Fruit fly (Drosophila melanogaster) whole organism, prepupa: ENCODE measurements around the gene eRF1.
A peak's percentile ranks its signal among the peaks of the same experiment; 100 is the strongest.

Experiments used
- CG10631 ChIP-seq: fragments of 200-800 bp; sonication (Bioruptor generic); optimal IDR thresholded peaks from 2 replicates; lab custom pipeline; 2016; ENCODE audit warnings: missing biosample characterization, missing genetic modification characterization
- CG11762 ChIP-seq: fragments of 200-800 bp; sonication (Bioruptor generic); optimal IDR thresholded peaks from 3 replicates; lab custom pipeline; 2016; ENCODE audit warnings: missing biosample characterization, missing genetic modification characterization; ENCODE audit not compliant: insufficient read depth
- CG11902 ChIP-seq: fragments of 200-800 bp; sonication (Bioruptor generic); optimal IDR thresholded peaks from 3 replicates; lab custom pipeline; 2016; ENCODE audit warnings: missing biosample characterization, missing genetic modification characterization
- CG15336 ChIP-seq: fragments of 200-800 bp; sonication (Bioruptor generic); IDR thresholded peaks from 2 replicates; pipeline ENCODE4 v1.3.6; 2022; ENCODE audit warnings: missing biosample characterization, missing genetic modification characterization
- CG1621 ChIP-seq: fragments of 200-800 bp; sonication (Bioruptor generic); optimal IDR thresholded peaks from 3 replicates; lab custom pipeline; 2018; ENCODE audit warnings: missing biosample characterization, mild to moderate bottlenecking, missing genetic modification characterization
- CG31627 ChIP-seq: fragments of 200-800 bp; sonication (Bioruptor generic); optimal IDR thresholded peaks from 3 replicates; lab custom pipeline; 2016; ENCODE audit warnings: missing biosample characterization, missing genetic modification characterization
- CG32006 ChIP-seq: fragments of 200-800 bp; sonication (Bioruptor generic); optimal IDR thresholded peaks from 3 replicates; lab custom pipeline; 2017; ENCODE audit warnings: missing biosample characterization, mild to moderate bottlenecking, missing genetic modification characterization
- CG34406 ChIP-seq: fragments of 200-800 bp; sonication (Bioruptor generic); optimal IDR thresholded peaks from 3 replicates; lab custom pipeline; 2016; ENCODE audit warnings: missing biosample characterization, missing genetic modification characterization
- CG3919 ChIP-seq: fragments of 200-800 bp; sonication (Bioruptor generic); optimal IDR thresholded peaks from 3 replicates; lab custom pipeline; 2016; ENCODE audit warnings: missing biosample characterization, missing genetic modification characterization
- CG4318 ChIP-seq: fragments of 200-800 bp; sonication (Bioruptor generic); optimal IDR thresholded peaks from 3 replicates; lab custom pipeline; 2017; ENCODE audit warnings: missing biosample characterization, mild to moderate bottlenecking, missing genetic modification characterization
- CG6163 ChIP-seq: fragments of 200-800 bp; sonication (Bioruptor generic); IDR thresholded peaks from 3 replicates; pipeline ENCODE4 v1.3.6; 2022; ENCODE audit warnings: missing biosample characterization, missing genetic modification characterization
- CG6276 ChIP-seq: fragments of 200-800 bp; sonication (Bioruptor generic); optimal IDR thresholded peaks from 2 replicates; lab custom pipeline; 2017; ENCODE audit warnings: missing biosample characterization, mild to moderate bottlenecking, missing genetic modification characterization
- CG6792 ChIP-seq: fragments of 200-800 bp; sonication (Bioruptor generic); optimal IDR thresholded peaks from 3 replicates; lab custom pipeline; 2016; ENCODE audit warnings: missing biosample characterization, missing genetic modification characterization
- CG6808 ChIP-seq: fragments of 200-800 bp; sonication (Bioruptor generic); optimal IDR thresholded peaks from 3 replicates; lab custom pipeline; 2017; ENCODE audit warnings: missing biosample characterization, missing genetic modification characterization, mild to moderate bottlenecking, moderate library complexity, missing genetic modification reagents
- CG6854 ChIP-seq: fragments of 200-800 bp; sonication (Bioruptor generic); optimal IDR thresholded peaks from 2 replicates; lab custom pipeline; 2017; ENCODE audit warnings: missing biosample characterization, mild to moderate bottlenecking, missing genetic modification characterization
- CG7368 ChIP-seq: fragments of 200-800 bp; sonication (Bioruptor generic); optimal IDR thresholded peaks from 3 replicates; lab custom pipeline; 2016; ENCODE audit warnings: missing biosample characterization, missing genetic modification characterization
- CG8119 ChIP-seq: fragments of 200-800 bp; sonication (Bioruptor generic); IDR thresholded peaks from 3 replicates; pipeline ENCODE4 v1.3.6; 2022; ENCODE audit warnings: missing biosample characterization, missing genetic modification characterization
- CG8319 ChIP-seq: fragments of 200-800 bp; sonication (Bioruptor generic); optimal IDR thresholded peaks from 3 replicates; lab custom pipeline; 2016; ENCODE audit warnings: missing biosample characterization, missing genetic modification characterization
- Eip75B ChIP-seq: fragments of 200-800 bp; sonication (Bioruptor generic); optimal IDR thresholded peaks from 3 replicates; lab custom pipeline; 2016; ENCODE audit warnings: missing biosample characterization, missing genetic modification characterization
- Eip78C ChIP-seq: fragments of 200-800 bp; sonication (Bioruptor generic); peaks from one replicate; lab custom pipeline; 2016; ENCODE audit warnings: missing biosample characterization, missing genetic modification characterization
- Eip93F ChIP-seq: fragments of 200-800 bp; sonication (Bioruptor generic); optimal IDR thresholded peaks from 2 replicates; lab custom pipeline; 2016; ENCODE audit warnings: missing biosample characterization, mild to moderate bottlenecking, missing genetic modification characterization
- Gug ChIP-seq: fragments of 200-800 bp; sonication (Bioruptor generic); IDR thresholded peaks from 2 replicates; pipeline ENCODE4 v1.3.6; 2022; ENCODE audit warnings: missing biosample characterization, missing genetic modification characterization
- Hr38 ChIP-seq: sonication (Bioruptor generic); optimal IDR thresholded peaks from 2 replicates; lab custom pipeline; 2016; ENCODE audit warnings: missing biosample characterization, missing genetic modification characterization
- Hr39 ChIP-seq: fragments of 200-800 bp; sonication (Bioruptor generic); optimal IDR thresholded peaks from 2 replicates; lab custom pipeline; 2016; ENCODE audit warnings: missing biosample characterization, missing genetic modification characterization
- Hr4 ChIP-seq: fragments of 200-800 bp; sonication (Bioruptor generic); optimal IDR thresholded peaks from 3 replicates; lab custom pipeline; 2016; ENCODE audit warnings: missing biosample characterization, missing genetic modification characterization
- Lpt ChIP-seq: fragments of 200-800 bp; sonication (Bioruptor generic); optimal IDR thresholded peaks from 3 replicates; lab custom pipeline; 2016; ENCODE audit warnings: missing biosample characterization, missing genetic modification characterization
- Met ChIP-seq: fragments of 200-800 bp; sonication (Bioruptor generic); optimal IDR thresholded peaks from 3 replicates; lab custom pipeline; 2016; ENCODE audit warnings: missing biosample characterization, missing genetic modification characterization
- OdsH ChIP-seq: fragments of 200-800 bp; sonication (Bioruptor generic); optimal IDR thresholded peaks from 3 replicates; lab custom pipeline; 2016; ENCODE audit warnings: missing biosample characterization, missing genetic modification characterization
- Smox ChIP-seq: fragments of 200-800 bp; sonication (Bioruptor generic); optimal IDR thresholded peaks from 3 replicates; lab custom pipeline; 2016; ENCODE audit warnings: missing biosample characterization, missing genetic modification characterization
- Sox102F ChIP-seq: fragments of 200-800 bp; sonication (Bioruptor generic); optimal IDR thresholded peaks from 2 replicates; lab custom pipeline; 2016; ENCODE audit warnings: missing biosample characterization, mild to moderate bottlenecking, missing genetic modification characterization
- Sox14 ChIP-seq: fragments of 200-800 bp; sonication (Bioruptor generic); optimal IDR thresholded peaks from 3 replicates; lab custom pipeline; 2016; ENCODE audit warnings: missing biosample characterization, missing genetic modification characterization
- Sox15 ChIP-seq: fragments of 200-800 bp; sonication (Bioruptor generic); optimal IDR thresholded peaks from 3 replicates; lab custom pipeline; 2016; ENCODE audit warnings: missing biosample characterization, missing genetic modification characterization
- achi ChIP-seq: fragments of 200-800 bp; sonication (Bioruptor generic); optimal IDR thresholded peaks from 3 replicates; lab custom pipeline; 2016; ENCODE audit warnings: missing biosample characterization, missing genetic modification characterization
- acj6 ChIP-seq: fragments of 200-800 bp; sonication (Bioruptor generic); optimal IDR thresholded peaks from 3 replicates; lab custom pipeline; 2016; ENCODE audit warnings: missing biosample characterization, missing genetic modification characterization
- dac ChIP-seq: fragments of 200-800 bp; sonication (Bioruptor generic); optimal IDR thresholded peaks from 2 replicates; lab custom pipeline; 2017; ENCODE audit warnings: missing biosample characterization, mild to moderate bottlenecking, missing genetic modification characterization
- dsx ChIP-seq: fragments of 200-800 bp; optimal IDR thresholded peaks from 3 replicates; lab custom pipeline; 2019; ENCODE audit warnings: missing biosample characterization, mild to moderate bottlenecking, missing genetic modification characterization, moderate library complexity; ENCODE audit not compliant: poor library complexity, severe bottlenecking
- eg ChIP-seq: fragments of 200-800 bp; sonication (Bioruptor generic); IDR thresholded peaks from 3 replicates; pipeline ENCODE4 v1.3.6; 2022; ENCODE audit warnings: missing biosample characterization, missing genetic modification characterization
- esn ChIP-seq: fragments of 200-800 bp; sonication (Bioruptor generic); optimal IDR thresholded peaks from 2 replicates; lab custom pipeline; 2016; ENCODE audit warnings: missing biosample characterization, mild to moderate bottlenecking, missing genetic modification characterization, moderate library complexity
- fd59A ChIP-seq: fragments of 200-800 bp; sonication (Bioruptor generic); optimal IDR thresholded peaks from 2 replicates; lab custom pipeline; 2017; ENCODE audit warnings: missing biosample characterization, mild to moderate bottlenecking, missing genetic modification characterization, missing genetic modification reagents
- fd85E ChIP-seq: fragments of 200-800 bp; sonication (Bioruptor generic); optimal IDR thresholded peaks from 3 replicates; lab custom pipeline; 2016; ENCODE audit warnings: missing biosample characterization, missing genetic modification characterization
- fkh ChIP-seq: fragments of 200-800 bp; sonication (Bioruptor generic); optimal IDR thresholded peaks from 3 replicates; lab custom pipeline; 2017; ENCODE audit warnings: missing biosample characterization, mild to moderate bottlenecking, missing genetic modification characterization, moderate library complexity
- lz ChIP-seq: fragments of 200-800 bp; sonication (Bioruptor generic); optimal IDR thresholded peaks from 3 replicates; lab custom pipeline; 2016; ENCODE audit warnings: missing biosample characterization, missing genetic modification characterization
- pdm3 ChIP-seq: fragments of 200-800 bp; sonication (Bioruptor generic); optimal IDR thresholded peaks from 3 replicates; lab custom pipeline; 2016; ENCODE audit warnings: missing biosample characterization, missing genetic modification characterization
- salr ChIP-seq, 2 experiments: fragments of 200-800 bp; sonication (Bioruptor generic); optimal IDR thresholded peaks; 3 replicates each; lab custom pipeline; 2016 to 2018; ENCODE audit warnings: missing biosample characterization in 2 of 2, missing genetic modification characterization in 2 of 2, mild to moderate bottlenecking in 1 of 2
- spab ChIP-seq: fragments of 200-800 bp; sonication (Bioruptor generic); optimal IDR thresholded peaks from 2 replicates; lab custom pipeline; 2017; ENCODE audit warnings: missing biosample characterization, mild to moderate bottlenecking, missing genetic modification characterization, missing genetic modification reagents
- ss ChIP-seq, 2 experiments: fragments of 200-800 bp; sonication (Bioruptor generic); optimal IDR thresholded peaks; 2 replicates in 1 of 2; 3 replicates in 1 of 2; lab custom pipeline; 2017 to 2018; ENCODE audit warnings: mild to moderate bottlenecking in 2 of 2, missing biosample characterization in 2 of 2, missing genetic modification characterization in 2 of 2, moderate library complexity in 1 of 2
- svp ChIP-seq: fragments of 200-800 bp; sonication (Bioruptor generic); peaks from one replicate; lab custom pipeline; 2016; ENCODE audit warnings: missing biosample characterization, missing genetic modification characterization
- topi ChIP-seq: fragments of 200-800 bp; sonication (Bioruptor generic); optimal IDR thresholded peaks from 3 replicates; lab custom pipeline; 2016; ENCODE audit warnings: missing biosample characterization, missing genetic modification characterization
- vri ChIP-seq: fragments of 200-800 bp; sonication (Bioruptor generic); optimal IDR thresholded peaks from 3 replicates; lab custom pipeline; 2016; ENCODE audit warnings: missing biosample characterization, mild to moderate bottlenecking, missing genetic modification characterization

Gene eRF1

DNA sequence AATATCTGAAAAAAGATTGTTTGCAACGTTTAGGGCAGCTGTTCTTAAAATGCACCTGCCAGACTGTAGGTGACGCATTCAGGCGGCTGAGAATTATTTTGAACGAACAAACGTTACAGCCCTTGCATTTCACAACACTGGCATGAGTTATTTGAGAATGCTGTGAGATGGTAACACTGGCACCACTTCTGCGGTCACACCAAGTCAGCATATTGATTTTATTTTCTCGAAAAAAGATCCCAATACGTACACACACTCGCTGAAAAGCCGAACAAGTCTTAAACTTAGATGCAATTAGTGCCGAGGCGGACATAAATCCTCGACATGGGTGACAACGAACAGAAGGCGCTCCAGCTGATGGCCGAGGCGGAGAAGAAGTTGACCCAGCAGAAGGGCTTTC lies 34.7 kb upstream of the eRF1 start, which contains the start of gene alphaSnap (continued):
- TF ChIP-seq OdsH (GFP tag; lab: Kevin White, UChicago) (no peak), CG1621 (tag; lab: Kevin White, UChicago) (peak; percentile 26), fd85E (GFP tag; lab: Kevin White, UChicago) (no peak), salr (GFP tag; optimal IDR thresholded peaks at IDR 0.05; lab: Kevin White, UChicago) (no peak), fd59A (no peak), CG32006 (no peak)

DNA sequence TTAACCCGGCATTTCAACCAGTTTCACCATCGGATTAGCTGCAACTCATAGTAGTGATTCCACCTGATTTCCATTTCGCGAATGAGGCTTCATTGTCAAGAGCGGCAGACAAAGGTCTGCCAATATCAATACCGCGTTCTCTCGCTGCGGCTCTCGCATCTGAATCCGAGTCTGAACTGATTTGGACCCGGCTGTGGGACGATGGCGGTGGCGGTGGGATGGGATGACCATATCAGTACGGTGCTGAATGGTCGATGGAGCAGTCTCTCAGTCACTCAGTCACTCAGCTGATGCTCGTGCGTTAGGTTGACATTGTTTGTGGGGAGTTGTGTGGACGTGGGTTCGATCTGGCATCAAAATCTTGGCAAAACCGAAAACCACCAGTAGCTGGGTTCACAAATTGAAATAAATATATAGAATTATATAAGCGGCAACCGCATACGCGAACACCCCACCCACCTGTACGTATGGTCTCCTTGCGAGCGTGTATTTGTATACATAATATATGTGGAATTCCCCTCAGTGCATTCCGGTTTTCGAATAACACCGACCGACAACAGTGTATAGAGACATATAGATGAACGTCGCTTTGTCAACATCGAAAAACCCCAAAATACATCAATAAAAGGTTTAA lies 31.1 kb upstream of the eRF1 start, which contains the start of gene Spn77Ba:
Gene Spn77Ba, plus strand, starts transcription at position 235 of the 634 bp plus-strand sequence.
- TF ChIP-seq ss (GFP tag; optimal IDR thresholded peaks at IDR 0.05; lab: Kevin White, UChicago) (peak; percentile 62 to 71), CG11762 (GFP tag; lab: Kevin White, UChicago) (no peak), OdsH (GFP tag; lab: Kevin White, UChicago) (no peak), svp (GFP tag; lab: Kevin White, UChicago) (peak; percentile 89), dac (GFP tag; lab: Kevin White, UChicago) (no peak), Eip75B (GFP tag; lab: Kevin White, UChicago) (peak; percentile 27), CG10631 (GFP tag; lab: Kevin White, UChicago) (no peak), vri (GFP tag; lab: Kevin White, UChicago) (peak; percentile 77), Hr38 (GFP tag; lab: Kevin White, UChicago) (no peak), Hr4 (no peak), CG6808 (GFP tag; lab: Kevin White, UChicago) (peak; percentile 44), achi (peak; percentile 20), CG7368 (GFP tag; lab: Kevin White, UChicago) (peak; percentile 42), salr (GFP tag; optimal IDR thresholded peaks at IDR 0.05; lab: Kevin White, UChicago) (no peak), CG1621 (tag; lab: Kevin White, UChicago) (peak; percentile 53), CG4318 (GFP tag; lab: Kevin White, UChicago) (no peak), dsx (peak; percentile 57), Hr39 (GFP tag; lab: Kevin White, UChicago) (no peak), CG15336 (GFP tag; lab: Robert Waterston, UW) (no peak), fkh (GFP tag; lab: Kevin White, UChicago) (no peak), fd85E (GFP tag; lab: Kevin White, UChicago) (no peak), Sox14 (GFP tag; lab: Kevin White, UChicago) (peak; percentile 42), pdm3 (GFP tag; lab: Kevin White, UChicago) (no peak), eg (GFP tag; lab: Robert Waterston, UW) (no peak; the same call in 2 of the 3 replicates), Eip93F (GFP tag; lab: Kevin White, UChicago) (no peak), CG31627 (GFP tag; lab: Kevin White, UChicago) (no peak), CG3919 (GFP tag; lab: Kevin White, UChicago) (peak; percentile 58), CG32006 (no peak), CG8119 (GFP tag; lab: Robert Waterston, UW) (no peak), Eip78C (peak; percentile 78), lz (no peak), CG6276 (GFP tag; lab: Kevin White, UChicago) (no peak), Smox (GFP tag; lab: Kevin White, UChicago) (no peak), spab (GFP tag; lab: Kevin White, UChicago) (no peak), Gug (GFP tag; lab: Robert Waterston, UW) (no peak), acj6 (no peak), CG6854 (GFP tag; lab: Kevin White, UChicago) (peak; percentile 58), Met (GFP tag; lab: Kevin White, UChicago) (peak; percentile 13), Sox15 (GFP tag; lab: Kevin White, UChicago) (no peak), CG34406 (GFP tag; lab: Kevin White, UChicago) (no peak), CG6792 (GFP tag; lab: Kevin White, UChicago) (no peak), CG11902 (no peak), Sox102F (GFP tag; lab: Kevin White, UChicago) (peak; percentile 23), Lpt (GFP tag; lab: Kevin White, UChicago) (peak; percentile 8), CG8319 (GFP tag; lab: Kevin White, UChicago) (no peak), CG6163 (GFP tag; lab: Robert Waterston, UW) (peak; percentile 68; the same call in 2 of the 3 replicates), topi (GFP tag; lab: Kevin White, UChicago) (no peak), esn (GFP tag; lab: Kevin White, UChicago) (no peak)
